Worm (Caenorhabditis elegans) whole organism, midembryonic: ENCODE data around the gene nhr-216.

Source experiments
- cog-1 ChIP-seq: sonication (generic microtip); optimal IDR thresholded peaks from 2 replicates; lab custom pipeline; 2016; ENCODE audit warnings: missing genetic modification characterization, missing compliant biosample characterization
- flt-1 ChIP-seq: fragments of 200-800 bp; sonication (Bioruptor generic); IDR thresholded peaks from 2 replicates; pipeline ENCODE4 v1.3.6; 2022; ENCODE audit warnings: missing genetic modification characterization, missing compliant biosample characterization
- klf-2 ChIP-seq: fragments of 200-800 bp; sonication (Bioruptor generic); conservative IDR thresholded peaks from 2 replicates; pipeline ENCODE4 v1.3.6; 2022; ENCODE audit warnings: missing genetic modification reagents, missing genetic modification characterization, missing compliant biosample characterization
- ref-1 ChIP-seq: fragments of 200-800 bp; sonication (Bioruptor generic); conservative IDR thresholded peaks from 2 replicates; pipeline ENCODE4 v1.3.6; 2022; ENCODE audit warnings: missing genetic modification reagents, missing genetic modification characterization, missing compliant biosample characterization
- tab-1 ChIP-seq: fragments of 200-800 bp; sonication (Bioruptor generic); IDR thresholded peaks from 2 replicates; pipeline ENCODE4 v1.3.6; 2022; ENCODE audit warnings: missing genetic modification characterization, missing compliant biosample characterization
- ztf-23 ChIP-seq: fragments of 200-800 bp; sonication (Bioruptor generic); IDR thresholded peaks from 2 replicates; pipeline ENCODE4 v1.3.6; 2022; ENCODE audit warnings: missing genetic modification reagents, missing genetic modification characterization, missing compliant biosample characterization
- ztf-29 ChIP-seq: fragments of 200-800 bp; sonication (Bioruptor generic); IDR thresholded peaks from 2 replicates; pipeline ENCODE4 v1.3.6; 2022; ENCODE audit warnings: missing genetic modification reagents, missing genetic modification characterization, missing compliant biosample characterization

DNA sequence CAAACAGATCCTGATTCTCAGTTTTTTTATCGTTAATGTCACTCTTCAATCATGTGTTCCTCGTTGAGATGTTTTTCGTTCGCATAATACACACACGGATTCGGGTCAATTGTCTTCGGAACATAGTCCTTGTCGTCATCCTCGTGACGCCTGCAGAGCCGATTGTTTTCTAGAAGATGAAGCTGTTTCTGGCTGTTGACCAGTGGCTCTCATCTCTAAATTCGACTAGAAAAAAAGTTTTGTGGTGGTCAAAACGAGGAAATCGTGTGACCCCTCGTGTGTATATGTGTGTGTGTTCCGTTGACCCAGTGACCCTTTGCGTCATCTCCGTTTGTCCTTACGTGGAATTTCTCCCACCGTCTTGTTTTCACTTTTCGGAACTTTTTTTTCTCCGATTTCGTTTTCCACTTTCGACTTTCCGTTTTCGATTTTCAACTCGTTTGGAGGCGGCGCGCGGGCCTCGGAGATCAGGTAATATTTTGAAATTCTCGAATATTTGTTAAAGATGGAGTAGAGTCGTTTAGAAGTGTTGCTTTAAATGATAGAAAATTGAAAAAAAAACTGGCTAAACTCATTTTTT, 27.3 kb upstream of the nhr-216 start, which contains the start of gene C35A11.2:
- TF ChIP-seq ref-1 (GFP tag; lab: Robert Waterston, UW): no peak
- TF ChIP-seq ztf-23 (GFP tag; lab: Robert Waterston, UW): no peak
- TF ChIP-seq cog-1 (tag; lab: Kevin White, UChicago): no peak
- no peak for TF ChIP-seq tab-1 (GFP tag; lab: Robert Waterston, UW)
- no peak for TF ChIP-seq flt-1
- no peak for TF ChIP-seq ztf-29 (GFP tag; lab: Robert Waterston, UW)
- TF ChIP-seq klf-2 (GFP tag; lab: Robert Waterston, UW): no peak
